Worm (Caenorhabditis elegans) whole organism, late embryonic: ENCODE measurements around the gene acbp-5.

ENCODE experiments used
- C38D4.7 ChIP-seq: fragments of 200-800 bp; sonication (Bioruptor generic); optimal IDR thresholded peaks from 2 replicates; lab custom pipeline; 2018; ENCODE audit warnings: mild to moderate bottlenecking, missing genetic modification characterization, moderate library complexity, missing compliant biosample characterization
- ahr-1 ChIP-seq: sonication (generic microtip); optimal IDR thresholded peaks from 2 replicates; lab custom pipeline; 2016; ENCODE audit warnings: missing genetic modification characterization, missing compliant biosample characterization
- ama-1 ChIP-seq: fragments of 150-350 bp; optimal IDR thresholded peaks from 2 replicates; lab custom pipeline; 2014
- ceh-14 ChIP-seq: sonication (generic microtip); optimal IDR thresholded peaks from 2 replicates; lab custom pipeline; 2016; ENCODE audit warnings: missing genotype, missing genetic modification characterization, missing compliant biosample characterization
- ceh-18 ChIP-seq: sonication (generic microtip); optimal IDR thresholded peaks from 2 replicates; lab custom pipeline; 2016; ENCODE audit warnings: missing genetic modification characterization, missing compliant biosample characterization
- ceh-19 ChIP-seq: fragments of 200-800 bp; sonication (Bioruptor generic); optimal IDR thresholded peaks from 2 replicates; lab custom pipeline; 2018; ENCODE audit warnings: mild to moderate bottlenecking, missing genetic modification characterization, missing compliant biosample characterization
- ceh-2 ChIP-seq: sonication (generic microtip); optimal IDR thresholded peaks from 2 replicates; lab custom pipeline; 2016; ENCODE audit warnings: missing genotype, missing genetic modification characterization, missing compliant biosample characterization
- ceh-30 ChIP-seq: fragments of 150-350 bp; optimal IDR thresholded peaks from 2 replicates; lab custom pipeline; 2014; ENCODE audit warnings: missing biosample characterization, missing genetic modification characterization
- ceh-6 ChIP-seq: fragments of 200-800 bp; sonication (Bioruptor generic); optimal IDR thresholded peaks from 2 replicates; lab custom pipeline; 2018; ENCODE audit warnings: mild to moderate bottlenecking, missing genetic modification characterization, missing compliant biosample characterization
- dmd-4 ChIP-seq: sonication (generic microtip); optimal IDR thresholded peaks from 2 replicates; lab custom pipeline; 2016; ENCODE audit warnings: borderline replicate concordance, missing genetic modification characterization, missing compliant biosample characterization
- elt-2 ChIP-seq: sonication (generic microtip); optimal IDR thresholded peaks from 2 replicates; lab custom pipeline; 2016; ENCODE audit warnings: missing genetic modification reagents, missing genetic modification characterization, missing compliant biosample characterization
- fax-1 ChIP-seq: sonication (generic microtip); optimal IDR thresholded peaks from 2 replicates; lab custom pipeline; 2016; ENCODE audit warnings: missing genotype, missing genetic modification characterization, missing compliant biosample characterization
- fkh-10 ChIP-seq: fragments of 150-350 bp; optimal IDR thresholded peaks from 2 replicates; lab custom pipeline; 2014; ENCODE audit warnings: missing biosample characterization, missing genetic modification reagents, missing genetic modification characterization
- fkh-6 ChIP-seq: sonication (generic microtip); optimal IDR thresholded peaks from 2 replicates; lab custom pipeline; 2016; ENCODE audit warnings: missing genetic modification characterization, missing compliant biosample characterization
- gmeb-2 ChIP-seq: sonication (generic microtip); optimal IDR thresholded peaks from 2 replicates; lab custom pipeline; 2016; ENCODE audit warnings: missing genetic modification characterization, inconsistent platforms, missing compliant biosample characterization
- hlh-6 ChIP-seq: sonication (generic microtip); optimal IDR thresholded peaks from 2 replicates; lab custom pipeline; 2016; ENCODE audit warnings: missing genotype, missing genetic modification characterization, missing compliant biosample characterization
- hlh-8 ChIP-seq: sonication (generic microtip); optimal IDR thresholded peaks from 2 replicates; lab custom pipeline; 2016; ENCODE audit warnings: missing genotype, missing genetic modification characterization, missing compliant biosample characterization
- madf-2 ChIP-seq: sonication (generic microtip); optimal IDR thresholded peaks from 2 replicates; lab custom pipeline; 2017; ENCODE audit warnings: missing genetic modification characterization, missing compliant biosample characterization
- mec-3 ChIP-seq: sonication (generic microtip); optimal IDR thresholded peaks from 2 replicates; lab custom pipeline; 2016; ENCODE audit warnings: borderline replicate concordance, missing genetic modification characterization, missing compliant biosample characterization
- nhr-11 ChIP-seq: fragments of 150-350 bp; optimal IDR thresholded peaks from 2 replicates; lab custom pipeline; 2014; ENCODE audit warnings: missing biosample characterization, missing genetic modification characterization
- nhr-232 ChIP-seq: sonication (generic microtip); optimal IDR thresholded peaks from 2 replicates; lab custom pipeline; 2016; ENCODE audit warnings: missing genetic modification characterization, missing compliant biosample characterization
- pha-4 ChIP-seq: fragments of 150-350 bp; optimal IDR thresholded peaks from 2 replicates; lab custom pipeline; 2018; ENCODE audit warnings: missing biosample characterization, missing genetic modification reagents, missing genetic modification characterization
- pros-1 ChIP-seq: fragments of 150-350 bp; optimal IDR thresholded peaks from 2 replicates; lab custom pipeline; 2014; ENCODE audit warnings: missing biosample characterization, missing genetic modification reagents, missing genetic modification characterization
- rnt-1 ChIP-seq: sonication (generic microtip); optimal IDR thresholded peaks from 2 replicates; lab custom pipeline; 2016; ENCODE audit warnings: missing genetic modification characterization, missing compliant biosample characterization
- sdc-2 ChIP-seq: sonication (generic microtip); optimal IDR thresholded peaks from 2 replicates; lab custom pipeline; 2016; ENCODE audit warnings: missing genotype, missing genetic modification characterization, missing compliant biosample characterization
- sox-2 ChIP-seq: fragments of 200-800 bp; sonication (Bioruptor generic); IDR thresholded peaks from 2 replicates; pipeline ENCODE4 v1.3.6; 2022; ENCODE audit warnings: missing genetic modification reagents, missing genetic modification characterization, missing compliant biosample characterization
- ttx-3 ChIP-seq: sonication (generic microtip); optimal IDR thresholded peaks from 2 replicates; lab custom pipeline; 2016; ENCODE audit warnings: missing genetic modification reagents, missing genetic modification characterization, missing compliant biosample characterization
- unc-42 ChIP-seq: sonication (generic microtip); optimal IDR thresholded peaks from 2 replicates; lab custom pipeline; 2016; ENCODE audit warnings: missing genotype, missing genetic modification characterization, missing compliant biosample characterization
- unc-55 ChIP-seq: sonication (generic microtip); optimal IDR thresholded peaks from 2 replicates; lab custom pipeline; 2017; ENCODE audit warnings: missing biosample characterization, missing genetic modification reagents, missing genetic modification characterization
- zip-5 ChIP-seq: sonication (generic microtip); optimal IDR thresholded peaks from 2 replicates; lab custom pipeline; 2016; ENCODE audit warnings: missing genetic modification characterization, missing compliant biosample characterization
- ztf-16 ChIP-seq: sonication (generic microtip); optimal IDR thresholded peaks from 2 replicates; lab custom pipeline; 2017; ENCODE audit warnings: missing genetic modification characterization, missing compliant biosample characterization

acbp-5 gene

DNA sequence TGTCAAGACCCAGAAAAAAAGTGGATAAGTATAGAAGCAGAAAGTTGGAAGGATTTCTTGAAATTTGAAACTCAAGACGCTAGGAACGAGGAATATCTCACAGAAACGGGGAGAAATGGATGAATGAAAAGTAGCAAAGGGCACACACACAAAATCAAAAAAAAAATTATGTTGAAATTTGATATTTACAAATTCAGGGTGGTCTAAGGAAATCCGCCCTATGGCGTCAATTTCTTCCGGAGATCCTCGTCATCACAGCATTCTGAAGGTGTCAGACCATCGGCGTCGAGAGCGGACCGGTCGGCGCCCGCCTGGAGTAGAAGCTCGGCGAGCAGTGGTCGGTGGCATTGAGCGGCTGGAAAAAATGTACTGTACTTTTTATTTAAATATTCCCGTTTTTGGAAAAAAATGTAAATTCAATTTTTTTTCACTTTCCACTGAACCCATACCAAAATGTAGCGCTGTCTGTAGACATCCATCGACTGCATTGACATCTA is 1.4 kb downstream of the acbp-5 start:
- no peak for TF ChIP-seq rnt-1 (tag; lab: Kevin White, UChicago)
- TF ChIP-seq dmd-4 (tag; lab: Kevin White, UChicago): no peak
- TF ChIP-seq ceh-30: no peak
- TF ChIP-seq zip-5: no peak
- TF ChIP-seq C38D4.7: no peak
- TF ChIP-seq ceh-6 (GFP tag; lab: Kevin White, UChicago): no peak
- no peak for TF ChIP-seq sdc-2 (tag; lab: Kevin White, UChicago)
- TF ChIP-seq gmeb-2 (tag; lab: Kevin White, UChicago): no peak
- TF ChIP-seq ceh-2 (tag; lab: Kevin White, UChicago): no peak
- TF ChIP-seq ahr-1 (tag; lab: Kevin White, UChicago): no peak
- no peak for TF ChIP-seq ama-1
- TF ChIP-seq ztf-16 (tag; lab: Kevin White, UChicago): no peak
- TF ChIP-seq fax-1 (tag; lab: Kevin White, UChicago): no peak
- TF ChIP-seq sox-2: no peak
- no peak for TF ChIP-seq hlh-6 (tag; lab: Kevin White, UChicago)

ce11 chrIII:13637681-13638080 is 3.8 kb downstream of the acbp-5 start:
- TF ChIP-seq hlh-8 (tag; lab: Kevin White, UChicago) (no peak), unc-42 (peak; percentile 92)
- TF ChIP-seq, all 69 proteins: peak for 1

DNA sequence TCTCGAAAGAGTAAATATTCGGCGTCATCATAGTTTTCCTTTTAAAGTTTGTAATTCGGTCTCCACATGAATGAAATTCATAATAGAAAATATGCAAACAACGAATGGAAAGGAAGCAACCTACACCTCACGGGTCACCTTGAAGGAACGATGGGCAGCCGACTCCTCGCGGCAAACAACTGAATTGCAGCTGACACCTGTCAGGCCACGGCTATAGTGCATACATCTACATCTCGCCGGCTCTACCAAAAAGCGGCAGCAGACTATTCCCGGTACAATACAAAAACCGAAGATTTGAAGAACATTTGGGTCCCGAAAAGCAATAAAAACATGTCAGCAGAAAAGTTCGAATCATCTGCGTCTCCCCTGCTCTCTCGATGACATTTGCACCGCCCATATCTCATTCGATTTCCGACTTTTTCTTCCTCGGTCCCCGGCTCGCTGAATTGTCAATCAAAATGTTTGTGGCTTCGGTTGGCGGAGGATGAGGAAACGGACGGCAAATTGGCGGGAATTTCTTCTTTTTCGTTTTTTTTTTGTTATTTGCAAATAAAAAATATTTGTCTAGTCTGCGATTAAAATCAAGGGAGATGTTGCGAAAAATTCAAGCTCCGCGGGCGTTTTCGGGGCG is 5.6 kb downstream of the acbp-5 start:
- peak; percentile 63 for TF ChIP-seq unc-42
- peak; percentile 42 for TF ChIP-seq rnt-1 (tag; lab: Kevin White, UChicago)
- TF ChIP-seq madf-2 (tag; lab: Kevin White, UChicago): no peak
- TF ChIP-seq fkh-6 (tag; lab: Kevin White, UChicago): no peak
- peak; percentile 35 for TF ChIP-seq ceh-18 (tag; lab: Kevin White, UChicago)
- no peak for TF ChIP-seq ceh-14 (tag; lab: Kevin White, UChicago)
- TF ChIP-seq fkh-10: no peak
- TF ChIP-seq nhr-11 (tag; lab: Kevin White, UChicago): no peak
- TF ChIP-seq unc-55 (GFP tag; lab: Kevin White, UChicago): peak; percentile 94
- no peak for TF ChIP-seq fax-1 (tag; lab: Kevin White, UChicago)
- TF ChIP-seq pha-4 (tag; lab: Kevin White, UChicago): no peak

- TF ChIP-seq ceh-19 (GFP tag; lab: Kevin White, UChicago) (no peak), unc-55 (GFP tag; lab: Kevin White, UChicago) (peak; percentile 46)
- TF ChIP-seq, all 69 proteins: peak for 1
Measured at ce11 chrIII:13635235-13635634, 6.3 kb downstream of the acbp-5 start.

ce11 chrIII:13633826-13634225 is 7.7 kb downstream of the acbp-5 start:
- TF ChIP-seq sox-2 (no peak), pros-1 (no peak), unc-42 (peak; percentile 66), hlh-6 (tag; lab: Kevin White, UChicago) (no peak), ttx-3 (tag; lab: Kevin White, UChicago) (no peak)

DNA sequence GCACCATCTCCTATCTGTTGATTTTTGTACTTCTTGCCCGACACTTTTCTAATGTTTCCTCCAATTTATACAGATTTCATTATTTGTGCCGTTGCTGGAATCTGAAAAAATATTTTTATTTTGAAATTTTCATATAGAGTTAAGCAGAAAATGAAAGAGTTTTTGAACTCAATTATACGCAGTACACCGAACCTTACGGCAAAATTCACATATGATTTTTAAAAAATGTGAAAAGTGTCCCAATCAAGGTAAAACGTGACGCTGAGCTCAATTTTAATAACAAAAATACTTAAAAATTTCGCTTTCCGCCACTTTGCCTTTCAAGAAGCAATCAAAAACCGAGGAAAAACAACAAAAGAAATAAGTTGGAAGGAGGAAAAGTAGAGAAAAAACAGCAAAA is 10.8 kb downstream of the acbp-5 start, which contains the start of gene arrd-17:
arrd-17 (minus strand) TSS at position 101 of the 400 bp plus-strand sequence.
- TF ChIP-seq pros-1 (no peak), zip-5 (no peak), hlh-8 (tag; lab: Kevin White, UChicago) (no peak), sdc-2 (tag; lab: Kevin White, UChicago) (no peak)

DNA sequence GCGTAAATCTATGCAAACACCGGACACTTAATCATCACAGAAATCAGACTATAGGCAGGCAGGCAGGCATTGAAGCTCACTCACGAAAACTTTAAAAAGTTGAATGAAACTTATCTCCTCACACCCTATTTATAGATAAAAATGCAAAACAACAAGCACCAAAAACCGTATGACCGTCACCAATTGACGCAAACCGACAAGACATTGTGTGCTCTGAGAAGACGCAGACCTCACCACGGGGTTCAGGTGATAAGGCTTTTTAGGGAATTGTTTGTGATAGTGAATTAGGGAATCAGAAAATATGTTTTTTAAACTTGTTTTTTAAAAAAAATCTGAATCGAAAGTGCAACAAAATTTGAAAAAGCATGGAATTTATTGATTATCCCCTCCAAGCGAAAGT is 14.8 kb downstream of the acbp-5 start, which contains the start of gene T12D8.5:
T12D8.5 (minus strand) TSS at position 95 of the 400 bp plus-strand sequence.
- TF ChIP-seq sox-2: no peak
- no peak for TF ChIP-seq ceh-18 (tag; lab: Kevin White, UChicago)
- peak; percentile 85 for TF ChIP-seq elt-2 (tag; lab: Kevin White, UChicago)
- TF ChIP-seq mec-3 (tag; lab: Kevin White, UChicago): no peak
- TF ChIP-seq nhr-232 (tag; lab: Kevin White, UChicago): no peak
